Worm (Caenorhabditis elegans) whole organism, L2 larva: Measurements from ENCODE around the gene F31F7.1.

Source experiments
- Y55F3AM.14 ChIP-seq: fragments of 200-800 bp; sonication (Bioruptor generic); optimal IDR thresholded peaks from 2 replicates; lab custom pipeline; 2018; ENCODE audit warnings: mild to moderate bottlenecking, missing genetic modification characterization, missing compliant biosample characterization
- ama-1 ChIP-seq: fragments of 150-350 bp; optimal IDR thresholded peaks from 2 replicates; lab custom pipeline; 2018; ENCODE audit warnings: inconsistent platforms
- egl-27 ChIP-seq: sonication (generic microtip); optimal IDR thresholded peaks from 3 replicates; lab custom pipeline; 2017; ENCODE audit warnings: missing biosample characterization, missing genetic modification reagents, missing genetic modification characterization
- lsy-2 ChIP-seq, 2 experiments: fragments of 150-350 bp in 1 of 2; sonication (generic microtip) in 1 of 2; optimal IDR thresholded peaks; 2 replicates each; lab custom pipeline; 2014 to 2017; ENCODE audit warnings: missing biosample characterization in 2 of 2, missing genetic modification characterization in 2 of 2
- nhr-10 ChIP-seq: sonication (generic microtip); optimal IDR thresholded peaks from 2 replicates; lab custom pipeline; 2017; ENCODE audit warnings: missing biosample characterization, missing genetic modification characterization
- nhr-12 ChIP-seq: fragments of 150-350 bp; optimal IDR thresholded peaks from 2 replicates; lab custom pipeline; 2014; ENCODE audit warnings: missing biosample characterization, missing genetic modification characterization
- nhr-6 ChIP-seq: fragments of 150-350 bp; optimal IDR thresholded peaks from 2 replicates; lab custom pipeline; 2014; ENCODE audit warnings: missing biosample characterization, missing genetic modification characterization
- peb-1 ChIP-seq: fragments of 150-350 bp; optimal IDR thresholded peaks from 2 replicates; lab custom pipeline; 2014; ENCODE audit warnings: missing biosample characterization, missing genetic modification characterization
- skn-1 ChIP-seq: sonication (generic microtip); optimal IDR thresholded peaks from 2 replicates; lab custom pipeline; 2017; ENCODE audit warnings: missing biosample characterization, missing genetic modification characterization
- unc-62 ChIP-seq: fragments of 150-350 bp; optimal IDR thresholded peaks from 2 replicates; lab custom pipeline; 2014; ENCODE audit warnings: missing biosample characterization, missing genetic modification reagents, missing genetic modification characterization
- ztf-1 ChIP-seq: fragments of 200-800 bp; sonication (Bioruptor generic); conservative IDR thresholded peaks from 2 replicates; pipeline ENCODE4 v1.3.6; 2022; ENCODE audit warnings: missing genetic modification characterization, missing compliant biosample characterization

- TF ChIP-seq ama-1 (lab: Kevin White, UChicago) (no peak), nhr-6 (tag; lab: Kevin White, UChicago) (no peak), egl-27 (tag; lab: Kevin White, UChicago) (no peak), Y55F3AM.14 (no peak), nhr-10 (no peak), lsy-2 (tag; optimal IDR thresholded peaks at IDR 0.05; lab: Kevin White, UChicago) (no peak), unc-62 (GFP tag; lab: Kevin White, UChicago) (no peak), ztf-1 (GFP tag; lab: Robert Waterston, UW) (no peak), skn-1 (tag; lab: Kevin White, UChicago) (no peak), peb-1 (tag; lab: Kevin White, UChicago) (no peak), nhr-12 (tag; lab: Kevin White, UChicago) (no peak)
Observed at ce11 chrV:6311936-6312335, 35.7 kb downstream of the F31F7.1 start.
